Worm (Caenorhabditis elegans) whole organism, L1 larva: ENCODE results near the gene mec-2.

ENCODE experiments used
- F16B12.6 ChIP-seq: fragments of 150-350 bp; optimal IDR thresholded peaks from 2 replicates; lab custom pipeline; 2014; ENCODE audit warnings: missing biosample characterization, missing genetic modification characterization
- alr-1 ChIP-seq: fragments of 200-800 bp; sonication (Bioruptor generic); optimal IDR thresholded peaks from 2 replicates; lab custom pipeline; 2018; ENCODE audit warnings: borderline replicate concordance, mild to moderate bottlenecking, missing genetic modification characterization, missing compliant biosample characterization
- aly-2 ChIP-seq: fragments of 150-350 bp; optimal IDR thresholded peaks from 2 replicates; lab custom pipeline; 2014; ENCODE audit warnings: missing biosample characterization, missing genetic modification characterization
- ama-1 ChIP-seq: fragments of 150-350 bp; optimal IDR thresholded peaks from 2 replicates; lab custom pipeline; 2014
- blmp-1 ChIP-seq: fragments of 150-350 bp; optimal IDR thresholded peaks from 2 replicates; lab custom pipeline; 2014; ENCODE audit warnings: missing biosample characterization, missing genetic modification characterization
- ces-1 ChIP-seq: fragments of 150-350 bp; optimal IDR thresholded peaks from 2 replicates; lab custom pipeline; 2014; ENCODE audit warnings: missing biosample characterization, missing genetic modification reagents, missing genetic modification characterization
- dpl-1 ChIP-seq, 3 experiments: fragments of 150-350 bp in 2 of 3; sonication (generic microtip) in 1 of 3; optimal IDR thresholded peaks; 2 replicates each; lab custom pipeline; 2014 to 2017; ENCODE audit warnings: missing biosample characterization in 3 of 3, missing genetic modification characterization in 3 of 3, missing genetic modification reagents in 3 of 3
- dsc-1 ChIP-seq: sonication (generic microtip); optimal IDR thresholded peaks from 2 replicates; lab custom pipeline; 2016; ENCODE audit warnings: mild to moderate bottlenecking, missing genetic modification characterization, missing compliant biosample characterization
- efl-1 ChIP-seq, 4 experiments: fragments of 150-350 bp; optimal IDR thresholded peaks in 3 of 4; peaks in 1 of 4; 1 replicate in 1 of 4; 2 replicates in 3 of 4; lab custom pipeline; 2014; ENCODE audit warnings: missing biosample characterization in 2 of 4, missing genetic modification characterization in 2 of 4, missing genetic modification reagents in 2 of 4
- fkh-4 ChIP-seq: sonication (generic microtip); optimal IDR thresholded peaks from 2 replicates; lab custom pipeline; 2016; ENCODE audit warnings: missing compliant biosample characterization, missing genetic modification characterization, borderline replicate concordance
- fkh-8 ChIP-seq: sonication (generic microtip); optimal IDR thresholded peaks from 2 replicates; lab custom pipeline; 2016; ENCODE audit warnings: mild to moderate bottlenecking, missing genetic modification characterization, missing compliant biosample characterization
- fos-1 ChIP-seq: fragments of 150-350 bp; optimal IDR thresholded peaks from 2 replicates; lab custom pipeline; 2014; ENCODE audit warnings: missing biosample characterization, missing genetic modification characterization
- irx-1 ChIP-seq: sonication (generic microtip); optimal IDR thresholded peaks from 2 replicates; lab custom pipeline; 2016; ENCODE audit warnings: missing genetic modification characterization, missing compliant biosample characterization
- jun-1 ChIP-seq: fragments of 150-350 bp; optimal IDR thresholded peaks from 2 replicates; lab custom pipeline; 2014; ENCODE audit warnings: missing biosample characterization, missing genetic modification reagents, missing genetic modification characterization
- lin-14 ChIP-seq: fragments of 200-800 bp; sonication (Bioruptor generic); optimal IDR thresholded peaks from 2 replicates; lab custom pipeline; 2018; ENCODE audit warnings: mild to moderate bottlenecking, missing genetic modification characterization, moderate library complexity, missing compliant biosample characterization
- lin-35 ChIP-seq, 2 experiments: fragments of 150-350 bp; optimal IDR thresholded peaks; 2 replicates each; lab custom pipeline; 2014; ENCODE audit warnings: missing biosample characterization in 2 of 2, missing genetic modification characterization in 2 of 2, missing genetic modification reagents in 2 of 2
- lir-3 ChIP-seq: sonication (generic microtip); optimal IDR thresholded peaks from 2 replicates; lab custom pipeline; 2016; ENCODE audit warnings: mild to moderate bottlenecking, missing genetic modification characterization, moderate library complexity, missing compliant biosample characterization; ENCODE audit not compliant: poor library complexity
- lsy-2 ChIP-seq, 2 experiments: fragments of 150-350 bp; optimal IDR thresholded peaks; 2 replicates each; lab custom pipeline; 2014; ENCODE audit warnings: missing biosample characterization in 2 of 2, missing genetic modification characterization in 2 of 2
- mdl-1 ChIP-seq, 2 experiments: fragments of 150-350 bp; optimal IDR thresholded peaks; 2 replicates each; lab custom pipeline; 2014 to 2017; ENCODE audit warnings: missing biosample characterization in 2 of 2, missing genetic modification characterization in 2 of 2, inconsistent platforms in 1 of 2
- nhr-28 ChIP-seq: fragments of 150-350 bp; optimal IDR thresholded peaks from 2 replicates; lab custom pipeline; 2014; ENCODE audit warnings: missing biosample characterization, missing genetic modification characterization
- nhr-76 ChIP-seq: sonication (generic microtip); optimal IDR thresholded peaks from 2 replicates; lab custom pipeline; 2017; ENCODE audit warnings: missing biosample characterization, missing genetic modification characterization
- pqm-1 ChIP-seq: sonication (generic microtip); optimal IDR thresholded peaks from 3 replicates; lab custom pipeline; 2017; ENCODE audit warnings: missing biosample characterization, missing genetic modification characterization
- skn-1 ChIP-seq: fragments of 150-350 bp; optimal IDR thresholded peaks from 2 replicates; lab custom pipeline; 2014; ENCODE audit warnings: missing biosample characterization, missing genetic modification characterization
- snu-23 ChIP-seq: sonication (generic microtip); optimal IDR thresholded peaks from 2 replicates; lab custom pipeline; 2016; ENCODE audit warnings: missing genetic modification characterization, missing compliant biosample characterization
- sox-4 ChIP-seq: sonication (generic microtip); optimal IDR thresholded peaks from 2 replicates; lab custom pipeline; 2016; ENCODE audit warnings: missing genetic modification characterization, missing compliant biosample characterization
- swsn-7 ChIP-seq: sonication (generic microtip); optimal IDR thresholded peaks from 2 replicates; lab custom pipeline; 2016; ENCODE audit warnings: missing genetic modification characterization, missing compliant biosample characterization
- tbx-2 ChIP-seq: sonication (generic microtip); optimal IDR thresholded peaks from 2 replicates; lab custom pipeline; 2016; ENCODE audit warnings: missing genetic modification characterization, missing compliant biosample characterization
- unc-130 ChIP-seq: fragments of 150-350 bp; optimal IDR thresholded peaks from 2 replicates; lab custom pipeline; 2017; ENCODE audit warnings: missing biosample characterization, missing genetic modification characterization, inconsistent platforms
- unc-62 ChIP-seq: fragments of 150-350 bp; optimal IDR thresholded peaks from 2 replicates; lab custom pipeline; 2014; ENCODE audit warnings: missing biosample characterization, missing genetic modification reagents, missing genetic modification characterization
- unc-86 ChIP-seq: sonication (generic microtip); optimal IDR thresholded peaks from 2 replicates; lab custom pipeline; 2016; ENCODE audit warnings: missing genetic modification characterization, missing compliant biosample characterization
- unc-98 ChIP-seq: fragments of 200-800 bp; sonication (Bioruptor generic); IDR thresholded peaks from 2 replicates; pipeline ENCODE4 v1.3.6; 2022; ENCODE audit warnings: missing genetic modification characterization, missing compliant biosample characterization
- zag-1 ChIP-seq: fragments of 150-350 bp; optimal IDR thresholded peaks from 2 replicates; lab custom pipeline; 2014; ENCODE audit warnings: missing biosample characterization, missing genetic modification characterization
- zip-4 ChIP-seq: fragments of 200-800 bp; sonication (Bioruptor generic); optimal IDR thresholded peaks from 2 replicates; lab custom pipeline; 2018; ENCODE audit warnings: mild to moderate bottlenecking, missing genetic modification characterization, moderate library complexity, missing compliant biosample characterization
- ztf-11 ChIP-seq, 2 experiments: sonication (generic microtip); optimal IDR thresholded peaks; 2 replicates each; lab custom pipeline; 2016 to 2017; ENCODE audit warnings: missing genetic modification characterization in 2 of 2, missing biosample characterization in 1 of 2, missing compliant biosample characterization in 1 of 2
- ztf-4 ChIP-seq: fragments of 150-350 bp; optimal IDR thresholded peaks from 2 replicates; lab custom pipeline; 2014; ENCODE audit warnings: missing biosample characterization, missing genetic modification characterization

Gene mec-2

DNA sequence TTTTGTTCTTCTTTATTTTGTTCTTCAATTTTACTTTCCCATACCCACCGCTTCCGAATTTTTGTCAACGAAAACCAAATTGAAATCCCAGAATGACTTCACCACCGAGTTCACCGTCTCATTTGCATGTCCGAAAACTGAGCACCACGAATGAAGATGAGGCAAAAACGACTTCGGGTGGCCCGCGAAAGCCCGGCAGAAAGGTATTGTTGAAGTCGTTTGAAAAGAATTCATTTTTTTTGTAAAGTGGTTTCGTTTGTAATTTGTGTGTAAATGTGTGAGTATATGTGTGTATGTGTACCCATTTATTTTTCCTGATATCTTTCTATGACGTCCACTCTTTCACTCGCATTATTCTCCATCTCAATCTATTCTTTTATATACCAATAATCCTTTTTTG, 9.6 kb upstream of the mec-2 start, which contains the start of gene C38C5.1:
Gene C38C5.1 (plus strand): TSS at position 90 of the 400 bp plus-strand sequence.
- TF ChIP-seq unc-98, result no peak
- TF ChIP-seq dsc-1 (tag; lab: Kevin White, UChicago), result peak; percentile 12
- no peak for TF ChIP-seq pqm-1 (tag; lab: Kevin White, UChicago)
- TF ChIP-seq blmp-1 (tag; lab: Kevin White, UChicago), result no peak

DNA sequence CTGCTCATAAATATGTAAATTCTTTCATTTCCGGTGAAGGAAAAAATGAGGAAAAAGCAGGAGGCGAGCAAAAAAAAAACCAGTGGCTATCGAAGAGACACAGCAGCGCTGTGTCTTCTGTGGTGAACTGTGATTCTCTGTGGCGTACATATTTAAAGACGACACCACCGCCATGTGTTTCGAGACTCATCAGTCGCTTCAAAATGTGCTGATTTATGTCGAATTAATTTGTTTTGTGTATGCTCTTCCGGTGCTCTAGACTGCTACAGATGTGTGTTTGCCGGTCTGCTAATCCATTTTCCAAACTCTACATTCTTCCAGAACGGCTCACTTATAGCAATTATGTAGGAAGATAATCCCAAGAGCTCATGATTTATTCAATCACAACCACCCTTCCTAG, 2.1 kb upstream of the mec-2 start:
- TF ChIP-seq aly-2 (no peak), irx-1 (tag; lab: Kevin White, UChicago) (no peak), F16B12.6 (tag; lab: Kevin White, UChicago) (no peak), mdl-1 (tag; optimal IDR thresholded peaks at IDR 0.05; lab: Kevin White, UChicago) (no peak), dpl-1 (GFP tag; optimal IDR thresholded peaks at IDR 0.05; lab: Kevin White, UChicago) (no peak), efl-1 (optimal IDR thresholded peaks at IDR 0.05; lab: Kevin White, UChicago) (no peak), efl-1 (GFP tag; optimal IDR thresholded peaks at IDR 0.05 in 1 of 2; lab: Kevin White, UChicago) (peak in 1 of 2 experiments; percentile 4), fkh-4 (tag; lab: Kevin White, UChicago) (peak; percentile 69), dsc-1 (tag; lab: Kevin White, UChicago) (peak; percentile 87), unc-62 (GFP tag; lab: Kevin White, UChicago) (no peak)

DNA sequence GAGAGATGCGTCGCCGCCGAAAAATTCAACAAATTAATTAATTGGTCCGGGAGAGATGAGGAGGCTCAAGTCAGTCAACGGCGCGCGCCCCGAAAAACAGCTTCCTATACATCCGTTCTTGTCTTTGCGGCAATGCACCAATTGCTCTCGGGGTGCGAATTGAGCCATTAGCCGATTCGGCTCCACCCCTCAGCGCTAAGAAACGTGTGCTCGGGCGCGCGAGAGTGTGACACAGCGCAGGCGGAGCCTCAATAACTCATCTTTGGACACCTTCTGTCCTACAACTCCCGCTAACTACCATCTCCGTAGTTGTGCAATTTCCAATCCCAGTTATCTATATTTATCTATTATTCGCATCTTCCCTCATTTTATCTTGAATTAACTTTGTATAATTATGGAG, 5.1 kb downstream of the mec-2 start:
- no peak for TF ChIP-seq nhr-28 (tag; lab: Kevin White, UChicago)
- no peak for TF ChIP-seq jun-1 (tag; lab: Kevin White, UChicago)
- TF ChIP-seq unc-130, result no peak
- no peak for TF ChIP-seq fos-1 (tag; lab: Kevin White, UChicago)
- TF ChIP-seq zag-1 (tag; lab: Kevin White, UChicago), result no peak
- no peak for TF ChIP-seq sox-4 (tag; lab: Kevin White, UChicago)
- no peak for TF ChIP-seq snu-23 (GFP tag; lab: Kevin White, UChicago)
- TF ChIP-seq unc-86 (tag; lab: Kevin White, UChicago), result no peak
- no peak for TF ChIP-seq ztf-4 (tag; lab: Kevin White, UChicago)
- TF ChIP-seq lsy-2 (tag; optimal IDR thresholded peaks at IDR 0.05; lab: Kevin White, UChicago), result no peak
- TF ChIP-seq fkh-8 (tag; lab: Kevin White, UChicago), result no peak
- no peak for TF ChIP-seq ama-1
- TF ChIP-seq skn-1 (tag; lab: Kevin White, UChicago), result no peak
- TF ChIP-seq ces-1 (GFP tag; lab: Kevin White, UChicago), result no peak
- TF ChIP-seq nhr-76 (tag; lab: Kevin White, UChicago), result no peak

DNA sequence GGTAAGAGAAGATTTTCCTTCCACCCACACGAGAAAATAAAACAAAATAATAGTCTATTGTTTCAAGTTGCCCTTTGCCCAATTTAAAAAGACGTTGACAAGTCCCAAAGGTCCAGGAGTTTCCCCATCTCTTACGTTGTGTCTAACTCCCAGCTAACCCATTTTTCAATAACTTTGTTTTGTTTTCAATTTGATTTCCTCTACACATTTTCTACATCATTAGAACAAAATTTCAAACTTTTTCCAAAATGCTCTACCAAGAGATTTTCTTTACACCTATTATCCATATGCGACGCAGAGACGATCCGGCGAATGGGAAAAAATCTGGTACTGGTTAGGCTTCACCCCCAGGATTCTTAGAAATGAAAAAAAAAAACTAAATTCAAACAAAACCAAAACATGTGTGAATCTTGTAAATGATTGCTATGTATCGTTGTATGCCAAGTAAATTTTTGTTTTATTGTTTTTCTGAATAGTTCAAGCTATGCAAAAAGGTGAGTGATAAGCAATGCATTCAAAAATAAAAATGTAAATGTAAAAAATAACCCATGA, 12.2 kb downstream of the mec-2 start:
- TF ChIP-seq swsn-7 (tag; lab: Kevin White, UChicago) (no peak), fos-1 (tag; lab: Kevin White, UChicago) (no peak), ztf-11 (tag; optimal IDR thresholded peaks at IDR 0.05; lab: Kevin White, UChicago) (no peak), lin-14 (GFP tag; lab: Kevin White, UChicago) (peak; percentile 32), tbx-2 (tag; lab: Kevin White, UChicago) (peak; percentile 31), zip-4 (no peak), alr-1 (tag; lab: Kevin White, UChicago) (no peak), dsc-1 (tag; lab: Kevin White, UChicago) (peak; percentile 98), fkh-4 (tag; lab: Kevin White, UChicago) (peak; percentile 85), lir-3 (tag; lab: Kevin White, UChicago) (no peak), lsy-2 (tag; optimal IDR thresholded peaks at IDR 0.05; lab: Kevin White, UChicago) (no peak), lin-35 (GFP tag; optimal IDR thresholded peaks at IDR 0.05; lab: Kevin White, UChicago) (no peak)
